Fruit fly (Drosophila melanogaster): ENCODE data around the gene Traf4.

Traf4 gene

dm6 chr2L:4416903-4417302 is 55.2 kb downstream of the Traf4 start:
- TF ChIP-seq CG14655 (GFP tag; optimal IDR thresholded peaks at IDR 0.05) = peak; percentile 48
- TF ChIP-seq EcR (GFP tag; optimal IDR thresholded peaks at IDR 0.05) = no peak
- TF ChIP-seq gl (tag; optimal IDR thresholded peaks at IDR 0.05) = no peak
- no peak for TF ChIP-seq D1 (tag; optimal IDR thresholded peaks at IDR 0.05)
- TF ChIP-seq CG15710 (tag; optimal IDR thresholded peaks at IDR 0.05) = peak; percentile 58
- peak; percentile 51 for TF ChIP-seq CG34367 (tag; optimal IDR thresholded peaks at IDR 0.05)
- peak; percentile 35 for TF ChIP-seq CG8301 (tag; optimal IDR thresholded peaks at IDR 0.05)
- TF ChIP-seq rn (GFP tag; IDR thresholded peaks at IDR 0.05) = no peak
- TF ChIP-seq CG8159 (tag; optimal IDR thresholded peaks at IDR 0.05) = peak; percentile 74
- TF ChIP-seq fd96Ca (GFP tag; IDR thresholded peaks at IDR 0.05) = 0 out of 3 replicates have a peak, but pooled peaks have one; percentile 32
- peak; percentile 52 for TF ChIP-seq CG9948 (tag; optimal IDR thresholded peaks at IDR 0.05)
- no peak for TF ChIP-seq CG13204 (GFP tag; optimal IDR thresholded peaks at IDR 0.05)
- peak; percentile 5 for TF ChIP-seq Pif1B (GFP tag; optimal IDR thresholded peaks at IDR 0.05)
- no peak for TF ChIP-seq CG12605 (GFP tag; IDR thresholded peaks at IDR 0.05)
- TF ChIP-seq Snoo (tag; optimal IDR thresholded peaks at IDR 0.05) = no peak
- no peak for TF ChIP-seq CG10348 (GFP tag; IDR thresholded peaks at IDR 0.05)
- TF ChIP-seq CG32121 (GFP tag; IDR thresholded peaks at IDR 0.05) = peak; percentile 56; the same call in 1 of the 2 replicates
- peak; percentile 0 for TF ChIP-seq Pif1A (GFP tag; optimal IDR thresholded peaks at IDR 0.05)
- TF ChIP-seq Ets98B (GFP tag; IDR thresholded peaks at IDR 0.05) = peak; percentile 27; the same call in 1 of the 2 replicates
- TF ChIP-seq CG4496 (GFP tag; IDR thresholded peaks at IDR 0.05) = peak; percentile 64; the same call in 1 of the 3 replicates
- TF ChIP-seq CG17806 (tag; optimal IDR thresholded peaks at IDR 0.05) = peak; percentile 59

dm6 chr2L:4417982-4418381 is 56.3 kb downstream of the Traf4 start:
- TF ChIP-seq D1 (tag; optimal IDR thresholded peaks at IDR 0.05) (no peak), CG12605 (GFP tag; IDR thresholded peaks at IDR 0.05) (peak; percentile 49), Ets98B (GFP tag; IDR thresholded peaks at IDR 0.05) (no peak), fd96Ca (GFP tag; IDR thresholded peaks at IDR 0.05) (peak; percentile 25; the same call in 1 of the 3 replicates), CG14655 (GFP tag; optimal IDR thresholded peaks at IDR 0.05) (no peak), CG4496 (GFP tag; IDR thresholded peaks at IDR 0.05) (peak; percentile 39; the same call in 1 of the 3 replicates), CG8159 (tag; optimal IDR thresholded peaks at IDR 0.05) (no peak), CG9948 (tag; optimal IDR thresholded peaks at IDR 0.05) (no peak), rn (GFP tag; IDR thresholded peaks at IDR 0.05) (no peak), CG17806 (tag; optimal IDR thresholded peaks at IDR 0.05) (no peak), gl (tag; optimal IDR thresholded peaks at IDR 0.05) (no peak), EcR (GFP tag; optimal IDR thresholded peaks at IDR 0.05) (no peak), CG8301 (tag; optimal IDR thresholded peaks at IDR 0.05) (no peak), Snoo (tag; optimal IDR thresholded peaks at IDR 0.05) (no peak), CG15710 (tag; optimal IDR thresholded peaks at IDR 0.05) (no peak), CG13204 (GFP tag; optimal IDR thresholded peaks at IDR 0.05) (no peak), CG34367 (tag; optimal IDR thresholded peaks at IDR 0.05) (no peak), CG10348 (GFP tag; IDR thresholded peaks at IDR 0.05) (no peak), Pif1A (GFP tag; optimal IDR thresholded peaks at IDR 0.05) (no peak), CG32121 (GFP tag; IDR thresholded peaks at IDR 0.05) (no peak), Pif1B (GFP tag; optimal IDR thresholded peaks at IDR 0.05) (no peak)

dm6 chr2L:4418819-4419218 is 57.1 kb downstream of the Traf4 start:
- TF ChIP-seq CG4496 (GFP tag; IDR thresholded peaks at IDR 0.05) (0 out of 3 replicates have a peak, but pooled peaks have one; percentile 9), CG32121 (GFP tag; IDR thresholded peaks at IDR 0.05) (no peak)

DNA sequence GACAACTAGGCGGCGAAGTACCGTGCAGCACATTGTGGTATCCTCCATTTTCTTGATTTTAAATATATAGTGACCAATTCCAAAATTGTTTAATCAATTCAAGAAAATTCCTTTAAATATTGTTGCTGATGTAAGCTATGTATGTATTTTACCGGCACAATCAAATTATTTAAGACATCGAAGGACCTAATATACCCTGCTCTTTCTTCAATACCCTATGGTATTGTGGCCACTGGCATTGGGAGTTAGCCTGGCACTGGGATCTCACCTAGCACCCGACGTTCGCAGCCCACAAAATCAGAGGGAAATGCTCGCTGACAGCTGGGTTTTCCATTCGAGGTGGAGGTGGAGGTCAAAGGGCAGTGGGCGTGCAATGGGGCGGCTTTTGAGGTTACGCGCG is 60.4 kb downstream of the Traf4 start:
- TF ChIP-seq CG9948 (tag; optimal IDR thresholded peaks at IDR 0.05) = no peak
- TF ChIP-seq CG17806 (tag; optimal IDR thresholded peaks at IDR 0.05) = no peak
- no peak for TF ChIP-seq CG15710 (tag; optimal IDR thresholded peaks at IDR 0.05)
- TF ChIP-seq D1 (tag; optimal IDR thresholded peaks at IDR 0.05) = no peak
- no peak for TF ChIP-seq rn (GFP tag; IDR thresholded peaks at IDR 0.05)
- TF ChIP-seq Pif1B (GFP tag; optimal IDR thresholded peaks at IDR 0.05) = no peak
- TF ChIP-seq CG34367 (tag; optimal IDR thresholded peaks at IDR 0.05) = no peak
- TF ChIP-seq CG13204 (GFP tag; optimal IDR thresholded peaks at IDR 0.05) = no peak
- TF ChIP-seq CG4496 (GFP tag; IDR thresholded peaks at IDR 0.05) = no peak
- TF ChIP-seq gl (tag; optimal IDR thresholded peaks at IDR 0.05) = no peak
- no peak for TF ChIP-seq EcR (GFP tag; optimal IDR thresholded peaks at IDR 0.05)
- no peak for TF ChIP-seq CG32121 (GFP tag; IDR thresholded peaks at IDR 0.05)
- no peak for TF ChIP-seq Snoo (tag; optimal IDR thresholded peaks at IDR 0.05)
- TF ChIP-seq CG10348 (GFP tag; IDR thresholded peaks at IDR 0.05) = no peak
- TF ChIP-seq CG8159 (tag; optimal IDR thresholded peaks at IDR 0.05) = no peak
- TF ChIP-seq fd96Ca (GFP tag; IDR thresholded peaks at IDR 0.05) = no peak
- no peak for TF ChIP-seq CG14655 (GFP tag; optimal IDR thresholded peaks at IDR 0.05)
- TF ChIP-seq CG12605 (GFP tag; IDR thresholded peaks at IDR 0.05) = no peak
